Worm (Caenorhabditis elegans): ENCODE results near the gene H40L08.9.

ce11 chrX:15116514-15116913, 40.2 kb upstream of the H40L08.9 start, which contains the start of gene R07D5.2:
- TF ChIP-seq sox-4 (tag; optimal IDR thresholded peaks at IDR 0.05) (no peak), ama-1 (optimal IDR thresholded peaks at IDR 0.05) (no peak), zag-1 (tag; optimal IDR thresholded peaks at IDR 0.05) (no peak), fkh-10 (GFP tag; optimal IDR thresholded peaks at IDR 0.05) (no peak), ztf-4 (tag; optimal IDR thresholded peaks at IDR 0.05) (no peak), nhr-77 (tag; optimal IDR thresholded peaks at IDR 0.05) (no peak)

Data from whole organism, L1 larva.